Fruit fly (Drosophila melanogaster) whole organism, embryonic: ENCODE results near the gene TTLL4B.

Experiments
- CG10274 ChIP-seq: fragments of 200-800 bp; sonication (Bioruptor generic); optimal IDR thresholded peaks from 3 replicates; lab custom pipeline; 2017; ENCODE audit warnings: missing biosample characterization, mild to moderate bottlenecking, missing genetic modification characterization
- CG11085 ChIP-seq: fragments of 200-800 bp; sonication (Bioruptor generic); IDR thresholded peaks from 2 replicates; pipeline ENCODE4 v1.3.6; 2022; ENCODE audit warnings: missing biosample characterization, missing genetic modification characterization
- CG11247 ChIP-seq: fragments of 200-800 bp; sonication (Bioruptor generic); IDR thresholded peaks from 2 replicates; pipeline ENCODE4 v1.3.6; 2022; ENCODE audit warnings: missing biosample characterization, missing genetic modification characterization
- CG11560 ChIP-seq: fragments of 200-800 bp; sonication (Bioruptor generic); IDR thresholded peaks from 3 replicates; pipeline ENCODE4 v1.3.6; 2022; ENCODE audit warnings: missing biosample characterization, missing genetic modification characterization
- CG12104 ChIP-seq: fragments of 200-800 bp; sonication (Bioruptor generic); optimal IDR thresholded peaks from 3 replicates; lab custom pipeline; 2016; ENCODE audit warnings: missing biosample characterization, missing genetic modification characterization
- CG15269 ChIP-seq: fragments of 200-800 bp; sonication (Bioruptor generic); optimal IDR thresholded peaks from 2 replicates; lab custom pipeline; 2018; ENCODE audit warnings: missing biosample characterization, mild to moderate bottlenecking, missing genetic modification characterization, moderate library complexity
- CG15601 ChIP-seq: fragments of 200-800 bp; sonication (Bioruptor generic); optimal IDR thresholded peaks from 3 replicates; lab custom pipeline; 2019; ENCODE audit warnings: missing biosample characterization, mild to moderate bottlenecking, missing genetic modification characterization, moderate library complexity
- CG17612 ChIP-seq: fragments of 200-800 bp; sonication (Bioruptor generic); IDR thresholded peaks from 2 replicates; pipeline ENCODE4 v1.3.6; 2022; ENCODE audit warnings: missing biosample characterization, missing genetic modification characterization
- CG2199 ChIP-seq: fragments of 200-800 bp; sonication (Bioruptor generic); IDR thresholded peaks from 3 replicates; pipeline ENCODE4 v1.3.6; 2022; ENCODE audit warnings: missing biosample characterization, missing genetic modification characterization
- CG2889 ChIP-seq: fragments of 200-800 bp; sonication (Bioruptor generic); IDR thresholded peaks from 3 replicates; pipeline ENCODE4 v1.3.6; 2022; ENCODE audit warnings: missing biosample characterization, missing genetic modification characterization
- CG3163 ChIP-seq: fragments of 200-800 bp; sonication (Bioruptor generic); optimal IDR thresholded peaks from 3 replicates; lab custom pipeline; 2016; ENCODE audit warnings: missing biosample characterization, missing genetic modification characterization
- CG3407 ChIP-seq: fragments of 200-800 bp; sonication (Bioruptor generic); optimal IDR thresholded peaks from 2 replicates; lab custom pipeline; 2018; ENCODE audit warnings: missing biosample characterization, mild to moderate bottlenecking, missing genetic modification characterization
- CG4820 ChIP-seq: fragments of 200-800 bp; sonication (Bioruptor generic); optimal IDR thresholded peaks from 3 replicates; lab custom pipeline; 2016; ENCODE audit warnings: missing biosample characterization, missing genetic modification characterization
- CG6689 ChIP-seq: fragments of 200-800 bp; sonication (Bioruptor generic); IDR thresholded peaks from 2 replicates; pipeline ENCODE4 v1.3.6; 2022; ENCODE audit warnings: missing biosample characterization, missing genetic modification characterization
- Dek ChIP-seq: fragments of 200-800 bp; sonication (Bioruptor generic); optimal IDR thresholded peaks from 3 replicates; lab custom pipeline; 2019; ENCODE audit warnings: missing biosample characterization, mild to moderate bottlenecking, missing genetic modification characterization, moderate library complexity
- Dip3 ChIP-seq: fragments of 200-800 bp; sonication (Bioruptor generic); optimal IDR thresholded peaks from 3 replicates; lab custom pipeline; 2016; ENCODE audit warnings: missing biosample characterization, missing genetic modification characterization
- Gug ChIP-seq: fragments of 200-800 bp; sonication (Bioruptor generic); IDR thresholded peaks from 4 replicates; pipeline ENCODE4 v1.3.6; 2022; ENCODE audit warnings: missing biosample characterization, missing genetic modification characterization
- HHEX ChIP-seq: fragments of 200-800 bp; sonication (Bioruptor generic); optimal IDR thresholded peaks from 3 replicates; lab custom pipeline; 2017; ENCODE audit warnings: missing biosample characterization, mild to moderate bottlenecking, missing genetic modification characterization, missing genetic modification reagents
- Hey ChIP-seq: fragments of 200-800 bp; sonication (Bioruptor generic); optimal IDR thresholded peaks from 3 replicates; lab custom pipeline; 2018; ENCODE audit warnings: missing biosample characterization, mild to moderate bottlenecking, missing genetic modification characterization
- Hsf ChIP-seq: fragments of 200-800 bp; sonication (Bioruptor generic); optimal IDR thresholded peaks from 3 replicates; lab custom pipeline; 2016; ENCODE audit warnings: missing biosample characterization, missing genetic modification characterization
- NFAT ChIP-seq: fragments of 200-800 bp; sonication (Bioruptor generic); IDR thresholded peaks from 2 replicates; pipeline ENCODE4 v1.3.6; 2022; ENCODE audit warnings: missing biosample characterization, missing genetic modification characterization
- Nf-YA ChIP-seq: fragments of 200-800 bp; sonication (Bioruptor generic); IDR thresholded peaks from 2 replicates; pipeline ENCODE4 v1.3.6; 2022; ENCODE audit warnings: missing biosample characterization, missing genetic modification characterization
- Nf-YB ChIP-seq: fragments of 200-800 bp; sonication (Bioruptor generic); optimal IDR thresholded peaks from 3 replicates; lab custom pipeline; 2019; ENCODE audit warnings: missing biosample characterization, mild to moderate bottlenecking, missing genetic modification characterization, moderate library complexity
- Taf1 ChIP-seq: fragments of 200-800 bp; sonication (Bioruptor generic); IDR thresholded peaks from 2 replicates; pipeline ENCODE4 v1.3.6; 2022; ENCODE audit warnings: missing biosample characterization, missing genetic modification characterization
- aop ChIP-seq: fragments of 200-800 bp; sonication (Bioruptor generic); IDR thresholded peaks from 2 replicates; pipeline ENCODE4 v1.3.6; 2022; ENCODE audit warnings: missing biosample characterization, missing genetic modification characterization
- ash1 ChIP-seq: fragments of 200-800 bp; sonication (Bioruptor generic); optimal IDR thresholded peaks from 2 replicates; lab custom pipeline; 2018; ENCODE audit warnings: missing biosample characterization, mild to moderate bottlenecking, missing genetic modification characterization
- cato ChIP-seq: fragments of 200-800 bp; sonication (Bioruptor generic); optimal IDR thresholded peaks from 2 replicates; lab custom pipeline; 2016; ENCODE audit warnings: missing biosample characterization, missing genetic modification characterization, borderline replicate concordance
- croc ChIP-seq: fragments of 200-800 bp; sonication (Bioruptor generic); conservative IDR thresholded peaks from 3 replicates; pipeline ENCODE4 v1.3.6; 2022; ENCODE audit warnings: missing biosample characterization, missing genetic modification characterization
- crol ChIP-seq: fragments of 200-800 bp; sonication (Bioruptor generic); IDR thresholded peaks from 2 replicates; pipeline ENCODE4 v1.3.6; 2022; ENCODE audit warnings: missing biosample characterization, missing genetic modification characterization
- grau ChIP-seq: fragments of 200-800 bp; optimal IDR thresholded peaks from 3 replicates; lab custom pipeline; 2019; ENCODE audit warnings: missing biosample characterization, mild to moderate bottlenecking, missing genetic modification characterization, moderate library complexity
- lola ChIP-seq, 3 experiments: fragments of >200 bp in 2 of 3; fragments of 200-800 bp in 1 of 3; sonication (Bioruptor generic) in 1 of 3; optimal IDR thresholded peaks; 2 replicates each; lab custom pipeline; 2017 to 2019; ENCODE audit warnings: missing biosample characterization in 3 of 3, missing genetic modification characterization in 3 of 3, mild to moderate bottlenecking in 1 of 3, moderate library complexity in 1 of 3
- oc ChIP-seq: fragments of 200-800 bp; sonication (Bioruptor generic); optimal IDR thresholded peaks from 2 replicates; lab custom pipeline; 2018; ENCODE audit warnings: missing biosample characterization, mild to moderate bottlenecking, missing genetic modification characterization, moderate library complexity
- org-1 ChIP-seq: fragments of 200-800 bp; sonication (Bioruptor generic); optimal IDR thresholded peaks from 2 replicates; lab custom pipeline; 2017; ENCODE audit warnings: missing biosample characterization, missing genetic modification characterization
- pfk ChIP-seq: fragments of 200-800 bp; sonication (Bioruptor generic); optimal IDR thresholded peaks from 2 replicates; lab custom pipeline; 2018; ENCODE audit warnings: missing biosample characterization, mild to moderate bottlenecking, missing genetic modification characterization, moderate library complexity
- pzg ChIP-seq: fragments of 200-800 bp; sonication (Bioruptor generic); optimal IDR thresholded peaks from 3 replicates; lab custom pipeline; 2018; ENCODE audit warnings: missing biosample characterization, mild to moderate bottlenecking, missing genetic modification characterization, moderate library complexity
- ranshi ChIP-seq: fragments of 200-800 bp; sonication (Bioruptor generic); IDR thresholded peaks from 2 replicates; pipeline ENCODE4 v1.3.6; 2022; ENCODE audit warnings: missing biosample characterization, missing genetic modification characterization
- schlank ChIP-seq: fragments of 200-800 bp; sonication (Bioruptor generic); optimal IDR thresholded peaks from 2 replicates; lab custom pipeline; 2018; ENCODE audit warnings: missing biosample characterization, mild to moderate bottlenecking, missing genetic modification characterization
- ssp ChIP-seq: fragments of 200-800 bp; sonication (Bioruptor generic); IDR thresholded peaks from 2 replicates; pipeline ENCODE4 v1.3.6; 2022; ENCODE audit warnings: missing biosample characterization, missing genetic modification characterization
- tio ChIP-seq: fragments of 200-800 bp; sonication (Bioruptor generic); optimal IDR thresholded peaks from 2 replicates; lab custom pipeline; 2017; ENCODE audit warnings: missing biosample characterization, missing genetic modification characterization, inconsistent platforms
- tll ChIP-seq, 2 experiments: fragments of 200-800 bp in 1 of 2; fragments of >200 bp in 1 of 2; sonication (Bioruptor generic) in 1 of 2; optimal IDR thresholded peaks; 2 replicates each; lab custom pipeline; 2017 to 2019; ENCODE audit warnings: missing biosample characterization in 2 of 2, missing genetic modification characterization in 2 of 2, mild to moderate bottlenecking in 1 of 2, moderate library complexity in 1 of 2
- twi ChIP-seq: fragments of 200-800 bp; optimal IDR thresholded peaks from 2 replicates; lab custom pipeline; 2019; ENCODE audit warnings: missing biosample characterization, mild to moderate bottlenecking, missing genetic modification characterization, moderate library complexity
- z ChIP-seq: fragments of 200-800 bp; sonication (Bioruptor generic); IDR thresholded peaks from 3 replicates; pipeline ENCODE4 v1.3.6; 2022; ENCODE audit warnings: missing biosample characterization, missing genetic modification characterization

The TTLL4B gene

dm6 chr2L:3813255-3813875, 49.1 kb upstream of the TTLL4B start, which contains the start of gene CG3407 (continued):
- TF ChIP-seq Taf1 (no peak), tio (no peak), CG15601 (tag; lab: Kevin White, UChicago) (peak; percentile 66), Dip3 (peak; percentile 52), CG6689 (no peak), CG17612 (GFP tag; lab: Robert Waterston, UW) (no peak), Nf-YA (GFP tag; lab: Robert Waterston, UW) (no peak), CG11085 (GFP tag; lab: Robert Waterston, UW) (no peak), ranshi (GFP tag; lab: Robert Waterston, UW) (no peak), Hsf (GFP tag; lab: Kevin White, UChicago) (peak; percentile 43), grau (tag; lab: Kevin White, UChicago) (peak; percentile 23), CG2889 (GFP tag; lab: Robert Waterston, UW) (no peak), CG10274 (no peak), CG3407 (GFP tag; lab: Kevin White, UChicago) (peak; percentile 34), Gug (GFP tag; lab: Robert Waterston, UW) (no peak; the same call in 3 of the 4 replicates), NFAT (GFP tag; lab: Robert Waterston, UW) (peak; percentile 42; the same call in 1 of the 2 replicates), org-1 (GFP tag; lab: Kevin White, UChicago) (no peak), croc (GFP tag; lab: Robert Waterston, UW) (no peak; the same call in 1 of the 3 replicates), Dek (tag; lab: Kevin White, UChicago) (peak; percentile 60), CG12104 (GFP tag; lab: Kevin White, UChicago) (no peak), CG3163 (GFP tag; lab: Kevin White, UChicago) (peak; percentile 36), ssp (peak; percentile 34), CG4820 (GFP tag; lab: Kevin White, UChicago) (peak; percentile 7), pzg (peak; percentile 85), CG11560 (no peak; the same call in 2 of the 3 replicates), cato (GFP tag; lab: Kevin White, UChicago) (no peak), Hey (tag; lab: Kevin White, UChicago) (no peak), schlank (tag; lab: Kevin White, UChicago) (no peak), tll (GFP tag; optimal IDR thresholded peaks at IDR 0.05; lab: Kevin White, UChicago) (no peak), CG11247 (GFP tag; lab: Robert Waterston, UW) (no peak; the same call in 1 of the 2 replicates), lola (GFP tag; optimal IDR thresholded peaks at IDR 0.05; lab: Kevin White, UChicago) (peak in 1 of 3 experiments; percentile 4), ash1 (GFP tag; lab: Kevin White, UChicago) (no peak)

- no peak for TF ChIP-seq z
- no peak for TF ChIP-seq CG15269 (tag; lab: Kevin White, UChicago)
- TF ChIP-seq Nf-YB = peak; percentile 53
- peak; percentile 68 for TF ChIP-seq crol (GFP tag; lab: Robert Waterston, UW)
- TF ChIP-seq oc = peak; percentile 27
- peak; percentile 82 for TF ChIP-seq twi (tag; lab: Kevin White, UChicago)
- TF ChIP-seq CG2199 = no peak
- TF ChIP-seq pfk = peak; percentile 30
- TF ChIP-seq HHEX (GFP tag; lab: Kevin White, UChicago) = no peak
- no peak for TF ChIP-seq aop
Measured at dm6 chr2L:3814163-3814562, 48.3 kb upstream of the TTLL4B start.
